Fruit fly (Drosophila melanogaster): Measurements from ENCODE around the gene anox.

Gene anox

dm6 chrX:21367363-21368072, 48.4 kb upstream of the anox start:
- TF ChIP-seq Sp1 (GFP tag; optimal IDR thresholded peaks at IDR 0.05) (peak; percentile 99), dsf (GFP tag; optimal IDR thresholded peaks at IDR 0.05; ENCODE audit: borderline replicate concordance) (peak; percentile 78), ey (GFP tag; optimal IDR thresholded peaks at IDR 0.05) (peak; percentile 98), Jra (GFP tag; optimal IDR thresholded peaks at IDR 0.05) (peak; percentile 92), h (GFP tag; optimal IDR thresholded peaks at IDR 0.05) (peak; percentile 99), Dfd (GFP tag; optimal IDR thresholded peaks at IDR 0.05) (peak; percentile 83), CG9705 (GFP tag; optimal IDR thresholded peaks at IDR 0.05) (peak; percentile 99), OdsH (GFP tag; optimal IDR thresholded peaks at IDR 0.05) (peak; percentile 98), jim (GFP tag; optimal IDR thresholded peaks at IDR 0.05) (peak; percentile 23), Vsx2 (GFP tag; optimal IDR thresholded peaks at IDR 0.05; ENCODE audit: partially characterized antibody) (no peak), psq (GFP tag; optimal IDR thresholded peaks at IDR 0.05) (peak; percentile 95), Abd-B (GFP tag; optimal IDR thresholded peaks at IDR 0.05) (no peak), sv (GFP tag; optimal IDR thresholded peaks at IDR 0.05) (peak; percentile 95), sage (GFP tag; optimal IDR thresholded peaks at IDR 0.05) (peak; percentile 95), brk (GFP tag; optimal IDR thresholded peaks at IDR 0.05) (peak; percentile 92), br (GFP tag; optimal IDR thresholded peaks at IDR 0.05) (peak; percentile 99), Hr83 (GFP tag; optimal IDR thresholded peaks at IDR 0.05; ENCODE audit: poor library complexity, severe bottlenecking) (peak; percentile 14), usp (GFP tag; optimal IDR thresholded peaks at IDR 0.05) (no peak), pan (optimal IDR thresholded peaks at IDR 0.05) (no peak), CG32264 (GFP tag; optimal IDR thresholded peaks at IDR 0.05) (peak; percentile 91), N (GFP tag; optimal IDR thresholded peaks at IDR 0.05) (no peak), fru (GFP tag; optimal IDR thresholded peaks at IDR 0.05) (peak; percentile 99), GATAd (GFP tag; optimal IDR thresholded peaks at IDR 0.05) (peak; percentile 68), lola (GFP tag; optimal IDR thresholded peaks at IDR 0.05) (no peak), Mio (GFP tag; optimal IDR thresholded peaks at IDR 0.05) (peak; percentile 80), woc (GFP tag; optimal IDR thresholded peaks at IDR 0.05) (peak; percentile 96), rgr (GFP tag; optimal IDR thresholded peaks at IDR 0.05) (peak; percentile 98), dl (GFP tag; optimal IDR thresholded peaks at IDR 0.05; ENCODE audit: insufficient read depth in 1 of 2, partially characterized antibody in 2 of 2) (no peak), HLH106 (tag; optimal IDR thresholded peaks at IDR 0.05) (peak; percentile 98), Hr78 (GFP tag; optimal IDR thresholded peaks at IDR 0.05) (no peak), Dif (GFP tag; optimal IDR thresholded peaks at IDR 0.05; ENCODE audit: partially characterized antibody) (peak; percentile 26), dmrt93B (GFP tag; optimal IDR thresholded peaks at IDR 0.05) (peak; percentile 98), foxo (GFP tag; optimal IDR thresholded peaks at IDR 0.05) (peak; percentile 84 to 99), Hnf4 (GFP tag; optimal IDR thresholded peaks at IDR 0.05) (peak; percentile 96), Rel (GFP tag; optimal IDR thresholded peaks at IDR 0.05) (peak; percentile 94), Rel (tag; optimal IDR thresholded peaks at IDR 0.05) (peak; percentile 90), tai (GFP tag; optimal IDR thresholded peaks at IDR 0.05) (peak; percentile 93), CrebA (GFP tag; optimal IDR thresholded peaks at IDR 0.05; ENCODE audit: borderline replicate concordance) (no peak), Myc (optimal IDR thresholded peaks at IDR 0.05) (no peak)

- TF ChIP-seq Hnf4 (GFP tag; optimal IDR thresholded peaks at IDR 0.05) (peak; percentile 57), tai (GFP tag; optimal IDR thresholded peaks at IDR 0.05) (no peak), Hr83 (GFP tag; optimal IDR thresholded peaks at IDR 0.05; ENCODE audit: poor library complexity, severe bottlenecking) (peak; percentile 28), Jra (GFP tag; optimal IDR thresholded peaks at IDR 0.05) (no peak), dl (GFP tag; optimal IDR thresholded peaks at IDR 0.05; ENCODE audit: insufficient read depth in 1 of 2, partially characterized antibody in 2 of 2) (peak in 1 of 2 experiments; percentile 26), Mio (GFP tag; optimal IDR thresholded peaks at IDR 0.05) (no peak), brk (GFP tag; optimal IDR thresholded peaks at IDR 0.05) (no peak), CrebA (GFP tag; optimal IDR thresholded peaks at IDR 0.05; ENCODE audit: borderline replicate concordance) (no peak), usp (GFP tag; optimal IDR thresholded peaks at IDR 0.05) (no peak), GATAd (GFP tag; optimal IDR thresholded peaks at IDR 0.05) (no peak), N (GFP tag; optimal IDR thresholded peaks at IDR 0.05) (no peak), CG9705 (GFP tag; optimal IDR thresholded peaks at IDR 0.05) (peak; percentile 90), Rel (GFP tag; optimal IDR thresholded peaks at IDR 0.05) (peak; percentile 60), Rel (tag; optimal IDR thresholded peaks at IDR 0.05) (peak; percentile 70), foxo (GFP tag; optimal IDR thresholded peaks at IDR 0.05) (peak in 1 of 2 experiments; percentile 92), psq (GFP tag; optimal IDR thresholded peaks at IDR 0.05) (peak; percentile 79), HLH106 (tag; optimal IDR thresholded peaks at IDR 0.05) (peak; percentile 92), OdsH (GFP tag; optimal IDR thresholded peaks at IDR 0.05) (peak; percentile 87), dsf (GFP tag; optimal IDR thresholded peaks at IDR 0.05; ENCODE audit: borderline replicate concordance) (no peak), lola (GFP tag; optimal IDR thresholded peaks at IDR 0.05) (no peak), pan (optimal IDR thresholded peaks at IDR 0.05) (no peak), jim (GFP tag; optimal IDR thresholded peaks at IDR 0.05) (no peak), Dif (GFP tag; optimal IDR thresholded peaks at IDR 0.05; ENCODE audit: partially characterized antibody) (peak; percentile 52), sv (GFP tag; optimal IDR thresholded peaks at IDR 0.05) (peak; percentile 74), Myc (optimal IDR thresholded peaks at IDR 0.05) (no peak), ey (GFP tag; optimal IDR thresholded peaks at IDR 0.05) (peak; percentile 80), CG32264 (GFP tag; optimal IDR thresholded peaks at IDR 0.05) (peak; percentile 7), woc (GFP tag; optimal IDR thresholded peaks at IDR 0.05) (peak; percentile 61), Abd-B (GFP tag; optimal IDR thresholded peaks at IDR 0.05) (no peak), h (GFP tag; optimal IDR thresholded peaks at IDR 0.05) (peak; percentile 87), dmrt93B (GFP tag; optimal IDR thresholded peaks at IDR 0.05) (peak; percentile 89), Sp1 (GFP tag; optimal IDR thresholded peaks at IDR 0.05) (peak; percentile 94), rgr (GFP tag; optimal IDR thresholded peaks at IDR 0.05) (peak; percentile 89), Hr78 (GFP tag; optimal IDR thresholded peaks at IDR 0.05) (no peak), Vsx2 (GFP tag; optimal IDR thresholded peaks at IDR 0.05; ENCODE audit: partially characterized antibody) (no peak), br (GFP tag; optimal IDR thresholded peaks at IDR 0.05) (peak; percentile 56), Dfd (GFP tag; optimal IDR thresholded peaks at IDR 0.05) (no peak), fru (GFP tag; optimal IDR thresholded peaks at IDR 0.05) (peak; percentile 80), sage (GFP tag; optimal IDR thresholded peaks at IDR 0.05) (peak; percentile 76)
Observed at dm6 chrX:21366311-21366990, 47.4 kb upstream of the anox start.
